Worm (Caenorhabditis elegans) whole organism, midembryonic: ENCODE data around the gene F26D10.13.
A peak's percentile ranks its signal among the peaks of the same experiment; 100 is the strongest.

Source experiments
- T22C8.4 ChIP-seq: fragments of 200-800 bp; sonication (Bioruptor generic); IDR thresholded peaks from 2 replicates; pipeline ENCODE4 v1.3.6; 2022; ENCODE audit warnings: missing genetic modification characterization, missing compliant biosample characterization
- cog-1 ChIP-seq: sonication (generic microtip); optimal IDR thresholded peaks from 2 replicates; lab custom pipeline; 2016; ENCODE audit warnings: missing genetic modification characterization, missing compliant biosample characterization
- flt-1 ChIP-seq: fragments of 200-800 bp; sonication (Bioruptor generic); IDR thresholded peaks from 2 replicates; pipeline ENCODE4 v1.3.6; 2022; ENCODE audit warnings: missing genetic modification characterization, missing compliant biosample characterization
- klf-2 ChIP-seq: fragments of 200-800 bp; sonication (Bioruptor generic); conservative IDR thresholded peaks from 2 replicates; pipeline ENCODE4 v1.3.6; 2022; ENCODE audit warnings: missing genetic modification reagents, missing genetic modification characterization, missing compliant biosample characterization
- med-1 ChIP-seq: sonication (generic microtip); optimal IDR thresholded peaks from 2 replicates; lab custom pipeline; 2017; ENCODE audit warnings: missing genetic modification characterization, mild to moderate bottlenecking, missing compliant biosample characterization, antibody characterized with exemption, missing genetic modification reagents; ENCODE audit not compliant: insufficient read depth
- ref-1 ChIP-seq: fragments of 200-800 bp; sonication (Bioruptor generic); conservative IDR thresholded peaks from 2 replicates; pipeline ENCODE4 v1.3.6; 2022; ENCODE audit warnings: missing genetic modification reagents, missing genetic modification characterization, missing compliant biosample characterization
- tab-1 ChIP-seq: fragments of 200-800 bp; sonication (Bioruptor generic); IDR thresholded peaks from 2 replicates; pipeline ENCODE4 v1.3.6; 2022; ENCODE audit warnings: missing genetic modification characterization, missing compliant biosample characterization
- ztf-23 ChIP-seq: fragments of 200-800 bp; sonication (Bioruptor generic); IDR thresholded peaks from 2 replicates; pipeline ENCODE4 v1.3.6; 2022; ENCODE audit warnings: missing genetic modification reagents, missing genetic modification characterization, missing compliant biosample characterization
- ztf-29 ChIP-seq: fragments of 200-800 bp; sonication (Bioruptor generic); IDR thresholded peaks from 2 replicates; pipeline ENCODE4 v1.3.6; 2022; ENCODE audit warnings: missing genetic modification reagents, missing genetic modification characterization, missing compliant biosample characterization

The F26D10.13 gene

DNA sequence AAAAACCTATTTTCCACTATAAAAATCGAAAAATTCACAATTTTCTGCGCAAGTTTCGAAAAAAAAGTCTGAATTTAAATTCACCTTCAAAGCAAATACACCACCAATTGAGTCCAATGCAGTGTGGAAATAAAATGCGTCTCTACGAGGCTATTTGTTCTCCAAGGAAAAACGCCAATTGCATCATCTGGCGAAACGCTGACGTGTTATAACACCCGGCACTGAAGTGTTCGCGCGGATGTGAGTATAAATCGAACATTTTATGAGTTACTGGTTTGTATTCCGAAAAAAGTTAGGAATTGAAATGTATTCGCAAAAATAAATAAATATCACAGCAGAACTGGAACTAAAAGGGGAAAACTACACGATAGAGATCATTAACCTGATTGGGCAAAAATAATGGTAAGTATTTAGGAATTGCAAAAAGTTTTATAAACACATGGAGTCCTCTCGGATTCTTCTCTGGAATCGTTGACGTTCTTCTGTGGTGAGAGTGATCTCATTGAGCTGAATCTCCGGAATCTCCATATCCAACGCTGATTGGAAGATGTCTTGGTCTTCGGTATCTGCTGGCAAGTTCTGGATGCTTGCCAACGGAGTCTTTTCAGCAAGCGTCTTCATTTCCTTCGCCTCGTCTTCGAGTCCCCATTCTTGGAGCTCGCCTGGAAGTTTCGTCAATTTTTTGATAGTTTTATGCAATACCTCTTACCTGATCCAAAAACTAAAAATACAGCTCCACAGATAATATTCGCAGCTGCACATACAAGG is 23.5 kb upstream of the F26D10.13 start, which contains the start of gene zipt-7.1:
TSS of gene zipt-7.1 (minus strand) at position 232 of the 768 bp plus-strand sequence.
- TF ChIP-seq ztf-29, result no peak

ce11 chrIV:17285263-17285662 is 20.6 kb upstream of the F26D10.13 start:
- no peak for TF ChIP-seq cog-1 (tag; lab: Kevin White, UChicago)
- TF ChIP-seq tab-1, result no peak
- TF ChIP-seq flt-1 (GFP tag; lab: Robert Waterston, UW), result no peak

- no peak for TF ChIP-seq med-1
- no peak for TF ChIP-seq tab-1
- no peak for TF ChIP-seq ref-1
- no peak for TF ChIP-seq cog-1 (tag; lab: Kevin White, UChicago)
- TF ChIP-seq ztf-23 (GFP tag; lab: Robert Waterston, UW), result no peak
- no peak for TF ChIP-seq T22C8.4 (GFP tag; lab: Robert Waterston, UW)
- no peak for TF ChIP-seq flt-1 (GFP tag; lab: Robert Waterston, UW)
- no peak for TF ChIP-seq klf-2
- TF ChIP-seq ztf-29, result no peak
These were observed 19.5 kb upstream of the F26D10.13 start, which contains the start of gene nra-1 for ce11 chrIV:17284099-17284498. Gene nra-1 (minus strand): TSS chrIV:17284199.

DNA sequence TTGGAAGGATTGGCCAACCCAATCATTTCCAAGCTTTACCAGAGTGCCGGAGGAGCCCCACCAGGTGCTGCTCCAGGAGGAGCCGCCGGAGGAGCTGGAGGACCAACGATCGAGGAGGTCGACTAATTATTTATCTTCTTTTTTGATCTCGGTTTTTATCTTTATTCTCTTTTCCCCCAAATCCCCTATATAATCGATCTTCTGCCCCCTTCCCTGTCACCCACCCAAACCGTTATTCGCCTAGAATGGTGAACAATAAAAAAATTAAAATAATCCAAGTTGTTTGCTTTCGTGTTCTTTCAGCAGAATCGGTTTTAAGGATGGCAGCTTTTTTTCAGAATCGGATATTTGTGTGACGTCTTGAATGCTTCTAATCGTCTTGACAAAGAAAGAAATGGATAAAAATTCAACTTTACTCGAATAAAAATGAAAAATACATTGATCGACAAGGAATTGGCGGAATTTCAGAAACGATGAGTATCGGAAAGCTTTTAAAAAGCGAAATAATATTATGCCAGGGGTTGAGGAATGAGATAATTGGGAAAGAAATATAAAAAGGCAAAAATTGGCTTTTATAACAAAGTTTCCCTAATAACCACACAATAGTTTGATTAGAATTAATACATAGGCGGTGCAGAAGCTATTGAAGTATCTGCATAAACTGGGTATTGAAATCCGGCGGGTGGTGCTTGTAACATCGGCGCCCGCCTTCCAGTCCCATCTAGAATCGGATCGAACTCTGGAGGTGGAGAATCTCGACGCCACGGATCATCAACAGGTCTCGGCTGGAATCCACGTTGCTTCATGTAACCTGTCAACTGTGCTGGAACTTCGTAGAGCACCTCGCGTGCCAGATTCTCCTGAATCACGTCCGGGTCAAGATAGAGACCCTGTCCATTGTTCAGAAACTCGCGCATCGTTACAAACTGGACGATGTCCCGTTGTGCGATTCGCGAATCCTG is 16.7 kb upstream of the F26D10.13 start:
- TF ChIP-seq T22C8.4 (GFP tag; lab: Robert Waterston, UW) (no peak), ref-1 (no peak), flt-1 (GFP tag; lab: Robert Waterston, UW) (no peak), cog-1 (tag; lab: Kevin White, UChicago) (no peak), tab-1 (no peak)

ce11 chrIV:17280441-17280939 is 15.9 kb upstream of the F26D10.13 start:
- TF ChIP-seq ztf-29, result no peak
- TF ChIP-seq med-1, result no peak
- no peak for TF ChIP-seq flt-1 (GFP tag; lab: Robert Waterston, UW)
- TF ChIP-seq cog-1 (tag; lab: Kevin White, UChicago), result no peak
- no peak for TF ChIP-seq ztf-23 (GFP tag; lab: Robert Waterston, UW)
- no peak for TF ChIP-seq ref-1
- no peak for TF ChIP-seq T22C8.4 (GFP tag; lab: Robert Waterston, UW)
- no peak for TF ChIP-seq klf-2

ce11 chrIV:17279592-17280440 is 15.2 kb upstream of the F26D10.13 start:
- TF ChIP-seq cog-1 (tag; lab: Kevin White, UChicago), result no peak
- no peak for TF ChIP-seq tab-1
- TF ChIP-seq ref-1, result no peak
- no peak for TF ChIP-seq ztf-29
- TF ChIP-seq klf-2, result no peak
- no peak for TF ChIP-seq T22C8.4 (GFP tag; lab: Robert Waterston, UW)
- no peak for TF ChIP-seq ztf-23 (GFP tag; lab: Robert Waterston, UW)
- TF ChIP-seq flt-1 (GFP tag; lab: Robert Waterston, UW), result no peak
- no peak for TF ChIP-seq med-1

DNA sequence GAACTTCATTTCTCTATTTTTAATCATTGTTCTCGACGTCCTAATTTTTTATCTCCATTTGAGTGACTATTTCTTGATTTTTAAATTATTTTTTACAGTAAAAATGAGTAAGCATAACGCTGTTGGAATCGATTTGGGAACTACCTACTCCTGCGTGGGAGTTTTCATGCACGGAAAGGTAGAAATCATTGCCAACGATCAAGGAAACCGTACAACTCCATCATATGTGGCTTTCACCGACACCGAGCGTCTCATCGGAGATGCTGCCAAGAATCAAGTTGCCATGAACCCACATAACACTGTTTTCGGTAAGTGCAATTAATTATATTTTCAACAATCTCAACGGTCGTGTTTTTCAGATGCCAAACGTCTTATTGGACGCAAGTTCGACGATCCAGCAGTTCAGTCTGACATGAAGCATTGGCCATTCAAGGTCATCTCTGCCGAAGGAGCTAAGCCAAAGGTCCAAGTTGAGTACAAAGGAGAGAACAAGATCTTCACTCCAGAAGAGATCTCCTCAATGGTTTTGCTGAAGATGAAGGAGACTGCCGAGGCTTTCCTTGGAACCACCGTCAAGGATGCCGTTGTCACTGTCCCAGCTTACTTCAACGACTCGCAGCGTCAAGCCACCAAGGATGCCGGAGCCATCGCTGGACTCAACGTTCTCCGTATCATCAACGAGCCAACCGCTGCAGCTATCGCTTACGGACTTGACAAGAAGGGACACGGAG is 14.4 kb upstream of the F26D10.13 start, which contains the start of gene hsp-1:
TSS of gene hsp-1 (plus strand) at position 99 of the 731 bp plus-strand sequence.
- TF ChIP-seq tab-1 (peak; percentile 35; the same call in 1 of the 2 replicates), T22C8.4 (GFP tag; lab: Robert Waterston, UW) (no peak)

DNA sequence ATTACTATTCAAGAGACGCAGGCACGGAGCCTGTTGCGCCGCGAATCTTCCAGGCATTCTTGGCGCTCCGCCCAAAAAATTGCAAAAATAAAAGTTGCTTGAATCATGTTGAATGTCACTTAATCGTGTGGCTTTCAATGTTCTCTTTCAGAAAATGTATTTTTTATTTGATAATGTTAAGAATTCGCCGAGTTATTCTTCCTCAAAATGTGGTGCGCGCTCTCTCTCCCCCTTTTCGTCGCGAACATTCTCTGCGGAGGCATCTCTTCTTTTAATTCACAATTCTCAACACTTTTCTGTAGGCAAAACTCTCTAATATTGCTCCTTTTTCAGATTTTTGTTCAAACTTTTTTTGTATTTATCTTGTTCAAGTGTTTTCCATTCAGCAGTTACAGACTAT is 13.7 kb upstream of the F26D10.13 start:
- TF ChIP-seq ztf-23 (GFP tag; lab: Robert Waterston, UW), result peak; percentile 88; the same call in 1 of the 2 replicates
- no peak for TF ChIP-seq tab-1
- TF ChIP-seq klf-2, result peak; percentile 66
- peak; percentile 96 for TF ChIP-seq cog-1 (tag; lab: Kevin White, UChicago)
- peak; percentile 44; the same call in 1 of the 2 replicates for TF ChIP-seq ztf-29
- TF ChIP-seq flt-1 (GFP tag; lab: Robert Waterston, UW), result peak; percentile 81
- no peak for TF ChIP-seq med-1

DNA sequence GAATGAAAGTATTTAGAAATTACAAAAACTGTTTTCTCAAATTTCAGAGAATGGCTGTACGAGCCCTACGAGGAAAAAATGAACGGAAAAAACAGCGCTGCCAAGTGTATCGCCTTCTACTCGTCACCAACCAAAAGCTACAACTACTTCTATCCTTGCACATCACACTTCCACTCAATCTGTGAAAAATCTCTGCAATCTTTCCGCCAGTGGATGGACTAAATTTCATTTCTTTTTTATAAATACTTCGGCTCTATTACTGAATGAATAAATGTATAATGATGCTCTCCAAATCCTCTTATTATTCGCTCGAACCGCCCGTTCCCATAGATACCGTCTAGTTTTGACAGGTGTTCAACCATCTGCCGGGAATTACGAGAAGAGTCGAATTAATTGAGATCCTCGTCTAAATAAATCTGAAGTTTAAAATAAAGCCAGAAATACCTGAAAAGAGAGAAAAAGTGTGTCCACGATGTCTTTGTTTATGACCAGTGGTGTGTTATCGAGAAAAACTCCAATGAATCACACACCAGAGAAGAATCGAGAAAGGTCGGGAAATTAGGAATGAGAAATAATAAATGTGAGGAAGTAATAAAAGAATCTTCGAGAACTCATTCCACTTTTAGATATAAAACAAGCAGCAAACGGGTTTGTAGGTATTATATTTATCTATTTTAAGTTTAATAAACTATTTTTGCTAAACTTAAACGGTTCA is 13.0 kb upstream of the F26D10.13 start:
- TF ChIP-seq klf-2, result no peak
- no peak for TF ChIP-seq flt-1 (GFP tag; lab: Robert Waterston, UW)
- no peak for TF ChIP-seq ztf-29
- TF ChIP-seq T22C8.4 (GFP tag; lab: Robert Waterston, UW), result no peak
- TF ChIP-seq ztf-23 (GFP tag; lab: Robert Waterston, UW), result no peak
- TF ChIP-seq med-1, result no peak
- no peak for TF ChIP-seq cog-1 (tag; lab: Kevin White, UChicago)
- TF ChIP-seq tab-1, result no peak
- TF ChIP-seq ref-1, result no peak
